Worm (Caenorhabditis elegans): ENCODE data around the gene C08E3.14.

- TF ChIP-seq flt-1 (GFP tag; IDR thresholded peaks at IDR 0.05) (no peak), cog-1 (tag; optimal IDR thresholded peaks at IDR 0.05) (no peak), ztf-23 (GFP tag; IDR thresholded peaks at IDR 0.05) (no peak), ztf-29 (GFP tag; IDR thresholded peaks at IDR 0.05) (no peak), tab-1 (GFP tag; IDR thresholded peaks at IDR 0.05) (no peak), klf-2 (GFP tag; conservative IDR thresholded peaks at IDR 0.05) (no peak), med-1 (GFP tag; optimal IDR thresholded peaks at IDR 0.05; ENCODE audit: insufficient read depth) (no peak)
These were observed 15.1 kb upstream of the C08E3.14 start, which contains the start of gene fbxa-163 for ce11 chrII:1610630-1611029.
